Worm (Caenorhabditis elegans) whole organism, L4/young adult: ENCODE results near the gene anoh-2.

Experiments
- W03F9.2 ChIP-seq: fragments of 150-350 bp; optimal IDR thresholded peaks from 2 replicates; lab custom pipeline; 2014; ENCODE audit warnings: missing biosample characterization, missing genetic modification characterization
- dao-5 ChIP-seq: sonication (generic microtip); optimal IDR thresholded peaks from 2 replicates; lab custom pipeline; 2016; ENCODE audit warnings: missing genotype, missing genetic modification characterization, moderate library complexity, missing compliant biosample characterization
- him-1 ChIP-seq: sonication (generic microtip); optimal IDR thresholded peaks from 2 replicates; lab custom pipeline; 2016; ENCODE audit warnings: missing genotype, missing genetic modification reagents, missing genetic modification characterization, missing compliant biosample characterization

ce11 chrIV:14614176-14614740 lies 43.9 kb upstream of the anoh-2 start:
- TF ChIP-seq dao-5 (no peak), W03F9.2 (tag; lab: Kevin White, UChicago) (no peak), him-1 (tag; lab: Kevin White, UChicago) (no peak)
